Worm (Caenorhabditis elegans): Measurements from ENCODE around the gene str-159.

- TF ChIP-seq W03F9.2 (tag; optimal IDR thresholded peaks at IDR 0.05) (no peak), dao-5 (tag; optimal IDR thresholded peaks at IDR 0.05) (no peak), him-1 (tag; optimal IDR thresholded peaks at IDR 0.05) (no peak)
Observed at ce11 chrIV:4953887-4954286, 44.7 kb downstream of the str-159 start, which contains the start of gene str-163.
